Worm (Caenorhabditis elegans) whole organism, L2 larva: ENCODE results near the gene ZC477.7.

ENCODE experiments used
- F13H6.1 ChIP-seq: sonication (generic microtip); optimal IDR thresholded peaks from 2 replicates; lab custom pipeline; 2016; ENCODE audit warnings: missing genetic modification characterization, missing compliant biosample characterization
- Y55F3AM.14 ChIP-seq: fragments of 200-800 bp; sonication (Bioruptor generic); optimal IDR thresholded peaks from 2 replicates; lab custom pipeline; 2018; ENCODE audit warnings: mild to moderate bottlenecking, missing genetic modification characterization, missing compliant biosample characterization
- aly-2 ChIP-seq: fragments of 150-350 bp; optimal IDR thresholded peaks from 2 replicates; lab custom pipeline; 2014; ENCODE audit warnings: missing biosample characterization, missing genetic modification characterization
- ama-1 ChIP-seq: fragments of 150-350 bp; optimal IDR thresholded peaks from 2 replicates; lab custom pipeline; 2018; ENCODE audit warnings: inconsistent platforms
- ceh-16 ChIP-seq: fragments of 150-350 bp; optimal IDR thresholded peaks from 2 replicates; lab custom pipeline; 2014; ENCODE audit warnings: missing biosample characterization, missing genetic modification characterization
- ceh-82 ChIP-seq: fragments of 150-350 bp; optimal IDR thresholded peaks from 2 replicates; lab custom pipeline; 2014; ENCODE audit warnings: missing biosample characterization, missing genetic modification characterization
- crh-2 ChIP-seq: sonication (generic microtip); optimal IDR thresholded peaks from 2 replicates; lab custom pipeline; 2017; ENCODE audit warnings: missing biosample characterization, missing genetic modification characterization
- dmd-4 ChIP-seq: sonication (generic microtip); optimal IDR thresholded peaks from 2 replicates; lab custom pipeline; 2017; ENCODE audit warnings: missing biosample characterization, missing genetic modification characterization
- egl-27 ChIP-seq: sonication (generic microtip); optimal IDR thresholded peaks from 3 replicates; lab custom pipeline; 2017; ENCODE audit warnings: missing biosample characterization, missing genetic modification reagents, missing genetic modification characterization
- elt-1 ChIP-seq: fragments of 150-350 bp; optimal IDR thresholded peaks from 2 replicates; lab custom pipeline; 2014; ENCODE audit warnings: missing biosample characterization, missing genetic modification characterization
- fos-1 ChIP-seq: fragments of 150-350 bp; optimal IDR thresholded peaks from 2 replicates; lab custom pipeline; 2014; ENCODE audit warnings: missing biosample characterization, missing genetic modification characterization
- gmeb-1 ChIP-seq: fragments of 150-350 bp; optimal IDR thresholded peaks from 2 replicates; lab custom pipeline; 2014; ENCODE audit warnings: missing biosample characterization, missing genetic modification characterization
- lin-11 ChIP-seq: fragments of 150-350 bp; sonication (generic microtip); optimal IDR thresholded peaks from 2 replicates; lab custom pipeline; 2014; ENCODE audit warnings: missing biosample characterization, missing genetic modification characterization, inconsistent platforms, mixed read lengths
- lin-13 ChIP-seq: fragments of 150-350 bp; optimal IDR thresholded peaks from 2 replicates; lab custom pipeline; 2014; ENCODE audit warnings: missing biosample characterization, missing genetic modification reagents, missing genetic modification characterization
- lin-39 ChIP-seq: fragments of 150-350 bp; optimal IDR thresholded peaks from 2 replicates; lab custom pipeline; 2014; ENCODE audit warnings: missing biosample characterization, missing genetic modification reagents, missing genetic modification characterization
- mbf-1 ChIP-seq: sonication (generic microtip); optimal IDR thresholded peaks from 2 replicates; lab custom pipeline; 2017; ENCODE audit warnings: missing biosample characterization, missing genetic modification characterization
- nhr-10 ChIP-seq: sonication (generic microtip); optimal IDR thresholded peaks from 2 replicates; lab custom pipeline; 2017; ENCODE audit warnings: missing biosample characterization, missing genetic modification characterization
- nhr-11 ChIP-seq: fragments of 150-350 bp; optimal IDR thresholded peaks from 2 replicates; lab custom pipeline; 2014; ENCODE audit warnings: missing biosample characterization, missing genetic modification characterization
- nhr-129 ChIP-seq: fragments of 150-350 bp; optimal IDR thresholded peaks from 2 replicates; lab custom pipeline; 2014; ENCODE audit warnings: missing biosample characterization, missing genetic modification characterization
- nhr-237 ChIP-seq: fragments of 150-350 bp; optimal IDR thresholded peaks from 2 replicates; lab custom pipeline; 2014; ENCODE audit warnings: missing biosample characterization, missing genetic modification characterization
- nhr-77 ChIP-seq: fragments of 150-350 bp; optimal IDR thresholded peaks from 2 replicates; lab custom pipeline; 2014; ENCODE audit warnings: missing biosample characterization, missing genetic modification characterization
- sem-4 ChIP-seq: fragments of 150-350 bp; optimal IDR thresholded peaks from 2 replicates; lab custom pipeline; 2014; ENCODE audit warnings: missing biosample characterization, missing genetic modification reagents, missing genetic modification characterization
- sma-3 ChIP-seq: sonication (generic microtip); optimal IDR thresholded peaks from 2 replicates; lab custom pipeline; 2016; ENCODE audit warnings: missing genetic modification reagents, missing genetic modification characterization, missing compliant biosample characterization
- sma-9 ChIP-seq, 2 experiments: fragments of 150-350 bp in 1 of 2; sonication (generic microtip) in 1 of 2; optimal IDR thresholded peaks; 2 replicates each; lab custom pipeline; 2014 to 2016; ENCODE audit warnings: missing genetic modification characterization in 2 of 2, mild to moderate bottlenecking in 1 of 2, missing biosample characterization in 1 of 2, missing compliant biosample characterization in 1 of 2, missing genetic modification reagents in 1 of 2, moderate library complexity in 1 of 2
- snpc-4 ChIP-seq: fragments of 150-350 bp; optimal IDR thresholded peaks from 2 replicates; lab custom pipeline; 2014; ENCODE audit warnings: missing biosample characterization, missing genetic modification characterization
- unc-39 ChIP-seq: fragments of 150-350 bp; optimal IDR thresholded peaks from 2 replicates; lab custom pipeline; 2014; ENCODE audit warnings: missing biosample characterization, missing genetic modification characterization
- zag-1 ChIP-seq: fragments of 150-350 bp; optimal IDR thresholded peaks from 2 replicates; lab custom pipeline; 2014; ENCODE audit warnings: missing biosample characterization, missing genetic modification characterization
- ztf-1 ChIP-seq: fragments of 200-800 bp; sonication (Bioruptor generic); conservative IDR thresholded peaks from 2 replicates; pipeline ENCODE4 v1.3.6; 2022; ENCODE audit warnings: missing genetic modification characterization, missing compliant biosample characterization

Gene ZC477.7

DNA sequence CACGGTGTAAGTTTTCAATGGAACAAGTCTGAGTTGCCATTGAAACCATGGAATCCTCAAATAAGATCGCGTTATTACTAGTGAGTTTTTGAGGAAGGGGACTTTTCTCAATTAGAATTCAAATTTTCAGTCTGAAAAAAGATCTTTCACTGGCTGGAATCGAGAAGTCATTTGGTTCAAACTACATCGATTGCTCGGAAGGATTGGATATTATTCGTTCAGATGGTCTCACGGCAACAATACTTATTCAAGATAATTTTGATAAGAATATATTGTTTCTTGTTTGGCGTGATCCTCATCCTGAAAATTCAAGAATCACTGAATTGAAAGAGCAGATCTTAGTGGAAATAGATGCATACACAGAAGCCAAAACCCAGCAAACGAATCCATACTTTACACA is 43.8 kb downstream of the ZC477.7 start:
- TF ChIP-seq egl-27 (tag; lab: Kevin White, UChicago) (no peak), crh-2 (tag; lab: Kevin White, UChicago) (no peak), F13H6.1 (tag; lab: Kevin White, UChicago) (no peak), sma-9 (GFP tag; optimal IDR thresholded peaks at IDR 0.05; lab: Kevin White, UChicago) (no peak), sma-9 (tag; optimal IDR thresholded peaks at IDR 0.05; lab: Kevin White, UChicago) (no peak), aly-2 (no peak), sem-4 (tag; lab: Kevin White, UChicago) (no peak), lin-11 (tag; lab: Kevin White, UChicago) (no peak), zag-1 (tag; lab: Kevin White, UChicago) (no peak), ceh-16 (no peak), mbf-1 (no peak), nhr-237 (tag; lab: Kevin White, UChicago) (no peak), nhr-77 (tag; lab: Kevin White, UChicago) (no peak), fos-1 (tag; lab: Kevin White, UChicago) (no peak), gmeb-1 (tag; lab: Kevin White, UChicago) (no peak)

- no peak for TF ChIP-seq ztf-1 (GFP tag; lab: Robert Waterston, UW)
- TF ChIP-seq F13H6.1 (tag; lab: Kevin White, UChicago): no peak
- TF ChIP-seq sma-3 (GFP tag; lab: Kevin White, UChicago): no peak
- TF ChIP-seq lin-13 (GFP tag; lab: Kevin White, UChicago): no peak
- no peak for TF ChIP-seq unc-39 (tag; lab: Kevin White, UChicago)
- TF ChIP-seq crh-2 (tag; lab: Kevin White, UChicago): no peak
- no peak for TF ChIP-seq snpc-4 (tag; lab: Kevin White, UChicago)
Measured at ce11 chrIV:7065022-7065421, 46.2 kb downstream of the ZC477.7 start, which contains the start of gene Y43B11AL.1. Gene Y43B11AL.1 (plus strand): TSS chrIV:7065322.

- TF ChIP-seq dmd-4 (no peak), nhr-237 (tag; lab: Kevin White, UChicago) (no peak), nhr-11 (tag; lab: Kevin White, UChicago) (no peak), elt-1 (tag; lab: Kevin White, UChicago) (no peak), ceh-82 (tag; lab: Kevin White, UChicago) (no peak), sma-3 (GFP tag; lab: Kevin White, UChicago) (no peak), unc-39 (tag; lab: Kevin White, UChicago) (no peak), ama-1 (lab: Kevin White, UChicago) (no peak), zag-1 (tag; lab: Kevin White, UChicago) (no peak), nhr-10 (tag; lab: Kevin White, UChicago) (no peak), lin-11 (tag; lab: Kevin White, UChicago) (no peak), Y55F3AM.14 (no peak), ztf-1 (GFP tag; lab: Robert Waterston, UW) (no peak), lin-39 (no peak), nhr-129 (tag; lab: Kevin White, UChicago) (no peak), sem-4 (tag; lab: Kevin White, UChicago) (no peak), snpc-4 (tag; lab: Kevin White, UChicago) (no peak)
Measured at ce11 chrIV:7062697-7063096, 48.6 kb downstream of the ZC477.7 start.
